Fruit fly (Drosophila melanogaster): ENCODE data around the gene CG13054.

CG13054 gene

dm6 chr3L:16221278-16221677 is 35.7 kb downstream of the CG13054 start (continued):
- no peak for TF ChIP-seq Blimp-1 (GFP tag; optimal IDR thresholded peaks at IDR 0.05)
- no peak for TF ChIP-seq acj6 (GFP tag; optimal IDR thresholded peaks at IDR 0.05)
- TF ChIP-seq salr (GFP tag; optimal IDR thresholded peaks at IDR 0.05) = peak in 1 of 2 experiments; percentile 7
- no peak for TF ChIP-seq CG1621 (tag; optimal IDR thresholded peaks at IDR 0.05)
- TF ChIP-seq CG10631 (GFP tag; optimal IDR thresholded peaks at IDR 0.05) = no peak
- TF ChIP-seq CG3919 (GFP tag; optimal IDR thresholded peaks at IDR 0.05) = peak; percentile 7
- no peak for TF ChIP-seq achi (GFP tag; optimal IDR thresholded peaks at IDR 0.05)
- TF ChIP-seq Lpt (GFP tag; optimal IDR thresholded peaks at IDR 0.05) = peak; percentile 1
- no peak for TF ChIP-seq dac (GFP tag; optimal IDR thresholded peaks at IDR 0.05)
- 0 out of 3 replicates have a peak, but pooled peaks have one; percentile 30 for TF ChIP-seq CG8119 (GFP tag; IDR thresholded peaks at IDR 0.05)
- peak; percentile 6 for TF ChIP-seq CG6276 (GFP tag; optimal IDR thresholded peaks at IDR 0.05)
- TF ChIP-seq Ets96B (tag; optimal IDR thresholded peaks at IDR 0.05) = no peak
- no peak for TF ChIP-seq CG9139 (GFP tag; optimal IDR thresholded peaks at IDR 0.05)

- TF ChIP-seq svp (GFP tag) (no peak), CG6792 (GFP tag; optimal IDR thresholded peaks at IDR 0.05) (peak; percentile 30), CG7368 (GFP tag; optimal IDR thresholded peaks at IDR 0.05) (no peak), Blimp-1 (GFP tag; optimal IDR thresholded peaks at IDR 0.05) (no peak), CG6276 (GFP tag; optimal IDR thresholded peaks at IDR 0.05) (peak; percentile 20), Sox14 (GFP tag; optimal IDR thresholded peaks at IDR 0.05) (peak; percentile 56), CG8319 (GFP tag; optimal IDR thresholded peaks at IDR 0.05) (peak; percentile 23), CG8632 (GFP tag; optimal IDR thresholded peaks at IDR 0.05) (no peak), esn (GFP tag; optimal IDR thresholded peaks at IDR 0.05) (peak; percentile 10), CG32006 (GFP tag; optimal IDR thresholded peaks at IDR 0.05) (peak; percentile 56), CG10669 (GFP tag; optimal IDR thresholded peaks at IDR 0.05) (peak; percentile 38), CG3919 (GFP tag; optimal IDR thresholded peaks at IDR 0.05) (peak; percentile 72), Lpt (GFP tag; optimal IDR thresholded peaks at IDR 0.05) (peak; percentile 78), CG6808 (GFP tag; optimal IDR thresholded peaks at IDR 0.05) (peak; percentile 37), Hr4 (GFP tag; optimal IDR thresholded peaks at IDR 0.05) (peak; percentile 84), net (GFP tag; optimal IDR thresholded peaks at IDR 0.05) (peak; percentile 41), CG4318 (GFP tag; optimal IDR thresholded peaks at IDR 0.05) (peak; percentile 43), CG3032 (tag; optimal IDR thresholded peaks at IDR 0.05) (peak; percentile 9), fkh (GFP tag; optimal IDR thresholded peaks at IDR 0.05) (no peak), Hr39 (GFP tag; optimal IDR thresholded peaks at IDR 0.05) (peak; percentile 11), Ets96B (tag; optimal IDR thresholded peaks at IDR 0.05) (peak; percentile 40), ss (GFP tag; optimal IDR thresholded peaks at IDR 0.05) (no peak), vri (GFP tag; optimal IDR thresholded peaks at IDR 0.05) (no peak), CG10631 (GFP tag; optimal IDR thresholded peaks at IDR 0.05) (peak; percentile 72), CG16779 (tag; optimal IDR thresholded peaks at IDR 0.05) (no peak), achi (GFP tag; optimal IDR thresholded peaks at IDR 0.05) (peak; percentile 75), CG8119 (GFP tag; IDR thresholded peaks at IDR 0.05) (peak; percentile 79), Gug (GFP tag; IDR thresholded peaks at IDR 0.05) (peak; percentile 65), Smox (GFP tag; optimal IDR thresholded peaks at IDR 0.05) (no peak), Met (GFP tag; optimal IDR thresholded peaks at IDR 0.05) (peak; percentile 49), CG11294 (GFP tag; IDR thresholded peaks at IDR 0.05) (0 out of 2 replicates have a peak, but pooled peaks have one; percentile 38), Eip75B (GFP tag; optimal IDR thresholded peaks at IDR 0.05) (peak; percentile 74), Sox15 (GFP tag; optimal IDR thresholded peaks at IDR 0.05) (no peak), Hr38 (GFP tag; optimal IDR thresholded peaks at IDR 0.05) (no peak), CG6163 (GFP tag; IDR thresholded peaks at IDR 0.05) (peak; percentile 83), topi (GFP tag; optimal IDR thresholded peaks at IDR 0.05) (peak; percentile 28), spab (GFP tag; optimal IDR thresholded peaks at IDR 0.05) (no peak), OdsH (GFP tag; optimal IDR thresholded peaks at IDR 0.05) (peak; percentile 66), CG11902 (GFP tag; optimal IDR thresholded peaks at IDR 0.05) (no peak), fd85E (GFP tag; optimal IDR thresholded peaks at IDR 0.05) (peak; percentile 12), eg (GFP tag; IDR thresholded peaks at IDR 0.05) (peak; percentile 83), Sox102F (GFP tag; optimal IDR thresholded peaks at IDR 0.05) (no peak), CG31627 (GFP tag; optimal IDR thresholded peaks at IDR 0.05) (no peak), CG11762 (GFP tag; optimal IDR thresholded peaks at IDR 0.05; ENCODE audit: insufficient read depth) (peak; percentile 43)
Measured at dm6 chr3L:16217935-16218334, 39.1 kb downstream of the CG13054 start.
